Worm (Caenorhabditis elegans) whole organism, late embryonic: ENCODE measurements around the gene idh-1.

ENCODE experiments used
- C38D4.7 ChIP-seq: fragments of 200-800 bp; sonication (Bioruptor generic); optimal IDR thresholded peaks from 2 replicates; lab custom pipeline; 2018; ENCODE audit warnings: mild to moderate bottlenecking, missing genetic modification characterization, moderate library complexity, missing compliant biosample characterization
- F13H6.1 ChIP-seq: sonication (generic microtip); optimal IDR thresholded peaks from 2 replicates; lab custom pipeline; 2016; ENCODE audit warnings: missing genetic modification characterization, missing compliant biosample characterization
- K02D7.2 ChIP-seq: sonication (generic microtip); optimal IDR thresholded peaks from 2 replicates; lab custom pipeline; 2017; ENCODE audit warnings: mild to moderate bottlenecking, missing genetic modification characterization, missing compliant biosample characterization
- ceh-18 ChIP-seq: sonication (generic microtip); optimal IDR thresholded peaks from 2 replicates; lab custom pipeline; 2016; ENCODE audit warnings: missing genetic modification characterization, missing compliant biosample characterization
- ceh-19 ChIP-seq: fragments of 200-800 bp; sonication (Bioruptor generic); optimal IDR thresholded peaks from 2 replicates; lab custom pipeline; 2018; ENCODE audit warnings: mild to moderate bottlenecking, missing genetic modification characterization, missing compliant biosample characterization
- ceh-2 ChIP-seq: sonication (generic microtip); optimal IDR thresholded peaks from 2 replicates; lab custom pipeline; 2016; ENCODE audit warnings: missing genotype, missing genetic modification characterization, missing compliant biosample characterization
- ceh-48 ChIP-seq: sonication (generic microtip); optimal IDR thresholded peaks from 2 replicates; lab custom pipeline; 2016; ENCODE audit warnings: missing genetic modification characterization, inconsistent platforms, missing compliant biosample characterization
- hlh-6 ChIP-seq: sonication (generic microtip); optimal IDR thresholded peaks from 2 replicates; lab custom pipeline; 2016; ENCODE audit warnings: missing genotype, missing genetic modification characterization, missing compliant biosample characterization
- pha-2 ChIP-seq: sonication (generic microtip); optimal IDR thresholded peaks from 2 replicates; lab custom pipeline; 2017; ENCODE audit warnings: mild to moderate bottlenecking, missing genetic modification characterization, missing compliant biosample characterization
- pqm-1 ChIP-seq: sonication (generic microtip); optimal IDR thresholded peaks from 2 replicates; lab custom pipeline; 2016; ENCODE audit warnings: missing genetic modification characterization, missing compliant biosample characterization
- ref-2 ChIP-seq: sonication (generic microtip); optimal IDR thresholded peaks from 2 replicates; lab custom pipeline; 2016; ENCODE audit warnings: missing genetic modification characterization, missing compliant biosample characterization
- rnt-1 ChIP-seq: sonication (generic microtip); optimal IDR thresholded peaks from 2 replicates; lab custom pipeline; 2016; ENCODE audit warnings: missing genetic modification characterization, missing compliant biosample characterization
- tbx-2 ChIP-seq: sonication (generic microtip); optimal IDR thresholded peaks from 2 replicates; lab custom pipeline; 2016; ENCODE audit warnings: missing genetic modification characterization, missing compliant biosample characterization

DNA sequence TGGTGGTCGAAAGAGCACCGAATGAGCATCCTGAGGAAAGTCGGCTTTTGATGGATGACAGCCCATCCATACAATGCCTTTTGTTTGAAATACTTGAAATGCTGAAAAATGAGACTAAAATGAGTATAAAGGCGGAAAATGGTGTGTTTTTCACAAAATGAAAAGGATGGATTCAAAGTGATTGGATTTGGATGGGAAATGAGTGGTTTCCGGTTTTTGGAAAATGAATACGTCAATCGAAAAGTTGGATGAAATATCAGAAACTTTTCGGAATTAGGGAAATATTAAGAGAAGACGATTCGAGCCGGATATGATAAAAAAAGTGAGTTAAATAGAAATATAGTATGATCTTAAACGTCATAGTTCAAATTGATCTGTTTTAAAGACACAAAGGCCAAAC lies 26.5 kb upstream of the idh-1 start, which contains the start of gene F38E11.6:
- TF ChIP-seq K02D7.2 (tag; lab: Kevin White, UChicago) (no peak), ceh-19 (GFP tag; lab: Kevin White, UChicago) (no peak), C38D4.7 (GFP tag; lab: Kevin White, UChicago) (no peak), rnt-1 (no peak), tbx-2 (no peak), hlh-6 (tag; lab: Kevin White, UChicago) (no peak), ceh-48 (no peak), pqm-1 (tag; lab: Kevin White, UChicago) (no peak), F13H6.1 (tag; lab: Kevin White, UChicago) (no peak), ceh-18 (tag; lab: Kevin White, UChicago) (no peak), ceh-2 (tag; lab: Kevin White, UChicago) (no peak), ref-2 (tag; lab: Kevin White, UChicago) (no peak), pha-2 (tag; lab: Kevin White, UChicago) (no peak)
